Worm (Caenorhabditis elegans) whole organism, late embryonic: Measurements from ENCODE around the gene ttr-35.

Experiments used
- C08G9.2 ChIP-seq: sonication (generic microtip); optimal IDR thresholded peaks from 2 replicates; lab custom pipeline; 2016; ENCODE audit warnings: mild to moderate bottlenecking, missing genetic modification characterization, moderate library complexity, missing compliant biosample characterization
- F13H6.1 ChIP-seq: sonication (generic microtip); optimal IDR thresholded peaks from 2 replicates; lab custom pipeline; 2016; ENCODE audit warnings: missing genetic modification characterization, missing compliant biosample characterization
- K02D7.2 ChIP-seq: sonication (generic microtip); optimal IDR thresholded peaks from 2 replicates; lab custom pipeline; 2017; ENCODE audit warnings: mild to moderate bottlenecking, missing genetic modification characterization, missing compliant biosample characterization
- K09A11.1 ChIP-seq: sonication (generic microtip); optimal IDR thresholded peaks from 2 replicates; lab custom pipeline; 2017; ENCODE audit warnings: antibody characterized with exemption, mild to moderate bottlenecking, missing genetic modification characterization, missing compliant biosample characterization; ENCODE audit not compliant: insufficient read depth
- ama-1 ChIP-seq: fragments of 150-350 bp; optimal IDR thresholded peaks from 2 replicates; lab custom pipeline; 2014
- ceh-14 ChIP-seq: sonication (generic microtip); optimal IDR thresholded peaks from 2 replicates; lab custom pipeline; 2016; ENCODE audit warnings: missing genotype, missing genetic modification characterization, missing compliant biosample characterization
- ceh-19 ChIP-seq: fragments of 200-800 bp; sonication (Bioruptor generic); optimal IDR thresholded peaks from 2 replicates; lab custom pipeline; 2018; ENCODE audit warnings: mild to moderate bottlenecking, missing genetic modification characterization, missing compliant biosample characterization
- ceh-22 ChIP-seq: sonication (generic microtip); optimal IDR thresholded peaks from 2 replicates; lab custom pipeline; 2017; ENCODE audit warnings: missing biosample characterization, missing genetic modification characterization
- ceh-24 ChIP-seq: sonication (generic microtip); optimal IDR thresholded peaks from 2 replicates; lab custom pipeline; 2016; ENCODE audit warnings: mild to moderate bottlenecking, missing genetic modification characterization, missing compliant biosample characterization
- ceh-30 ChIP-seq: fragments of 150-350 bp; optimal IDR thresholded peaks from 2 replicates; lab custom pipeline; 2014; ENCODE audit warnings: missing biosample characterization, missing genetic modification characterization
- ceh-31 ChIP-seq: sonication (generic microtip); optimal IDR thresholded peaks from 2 replicates; lab custom pipeline; 2016; ENCODE audit warnings: missing genetic modification characterization, missing compliant biosample characterization
- ceh-34 ChIP-seq: sonication (generic microtip); optimal IDR thresholded peaks from 2 replicates; lab custom pipeline; 2016; ENCODE audit warnings: mild to moderate bottlenecking, missing genetic modification characterization, missing compliant biosample characterization
- ceh-48 ChIP-seq: sonication (generic microtip); optimal IDR thresholded peaks from 2 replicates; lab custom pipeline; 2016; ENCODE audit warnings: missing genetic modification characterization, inconsistent platforms, missing compliant biosample characterization
- ceh-6 ChIP-seq: fragments of 200-800 bp; sonication (Bioruptor generic); optimal IDR thresholded peaks from 2 replicates; lab custom pipeline; 2018; ENCODE audit warnings: mild to moderate bottlenecking, missing genetic modification characterization, missing compliant biosample characterization
- dve-1 ChIP-seq: sonication (generic microtip); optimal IDR thresholded peaks from 2 replicates; lab custom pipeline; 2017; ENCODE audit warnings: antibody characterized with exemption, mild to moderate bottlenecking, missing genetic modification characterization, missing compliant biosample characterization
- elt-2 ChIP-seq: sonication (generic microtip); optimal IDR thresholded peaks from 2 replicates; lab custom pipeline; 2016; ENCODE audit warnings: missing genetic modification reagents, missing genetic modification characterization, missing compliant biosample characterization
- ets-4 ChIP-seq: sonication (generic microtip); optimal IDR thresholded peaks from 2 replicates; lab custom pipeline; 2016; ENCODE audit warnings: missing genetic modification characterization, missing compliant biosample characterization
- eyg-1 ChIP-seq: sonication (generic microtip); optimal IDR thresholded peaks from 2 replicates; lab custom pipeline; 2016; ENCODE audit warnings: missing genotype, missing genetic modification characterization, missing compliant biosample characterization
- fkh-10 ChIP-seq: fragments of 150-350 bp; optimal IDR thresholded peaks from 2 replicates; lab custom pipeline; 2014; ENCODE audit warnings: missing biosample characterization, missing genetic modification reagents, missing genetic modification characterization
- fkh-6 ChIP-seq: sonication (generic microtip); optimal IDR thresholded peaks from 2 replicates; lab custom pipeline; 2016; ENCODE audit warnings: missing genetic modification characterization, missing compliant biosample characterization
- hlh-15 ChIP-seq: sonication (generic microtip); optimal IDR thresholded peaks from 2 replicates; lab custom pipeline; 2016; ENCODE audit warnings: missing genetic modification characterization, missing compliant biosample characterization
- hlh-30 ChIP-seq: sonication (generic microtip); optimal IDR thresholded peaks from 2 replicates; lab custom pipeline; 2017; ENCODE audit warnings: antibody characterized with exemption, missing genetic modification characterization, missing compliant biosample characterization; ENCODE audit not compliant: insufficient read depth
- hlh-8 ChIP-seq: sonication (generic microtip); optimal IDR thresholded peaks from 2 replicates; lab custom pipeline; 2016; ENCODE audit warnings: missing genotype, missing genetic modification characterization, missing compliant biosample characterization
- lin-11 ChIP-seq: fragments of 200-800 bp; sonication (Bioruptor generic); optimal IDR thresholded peaks from 2 replicates; lab custom pipeline; 2018; ENCODE audit warnings: mild to moderate bottlenecking, missing genetic modification characterization, missing compliant biosample characterization
- nfya-1 ChIP-seq: sonication (generic microtip); optimal IDR thresholded peaks from 2 replicates; lab custom pipeline; 2017; ENCODE audit warnings: missing genetic modification characterization, mild to moderate bottlenecking, missing compliant biosample characterization, antibody characterized with exemption, moderate library complexity
- nhr-11 ChIP-seq: fragments of 150-350 bp; optimal IDR thresholded peaks from 2 replicates; lab custom pipeline; 2014; ENCODE audit warnings: missing biosample characterization, missing genetic modification characterization
- nhr-232 ChIP-seq: sonication (generic microtip); optimal IDR thresholded peaks from 2 replicates; lab custom pipeline; 2016; ENCODE audit warnings: missing genetic modification characterization, missing compliant biosample characterization
- pros-1 ChIP-seq: fragments of 150-350 bp; optimal IDR thresholded peaks from 2 replicates; lab custom pipeline; 2014; ENCODE audit warnings: missing biosample characterization, missing genetic modification reagents, missing genetic modification characterization
- ref-2 ChIP-seq: sonication (generic microtip); optimal IDR thresholded peaks from 2 replicates; lab custom pipeline; 2016; ENCODE audit warnings: missing genetic modification characterization, missing compliant biosample characterization
- rnt-1 ChIP-seq: sonication (generic microtip); optimal IDR thresholded peaks from 2 replicates; lab custom pipeline; 2016; ENCODE audit warnings: missing genetic modification characterization, missing compliant biosample characterization
- sdc-2 ChIP-seq: sonication (generic microtip); optimal IDR thresholded peaks from 2 replicates; lab custom pipeline; 2016; ENCODE audit warnings: missing genotype, missing genetic modification characterization, missing compliant biosample characterization
- sox-2 ChIP-seq: fragments of 200-800 bp; sonication (Bioruptor generic); IDR thresholded peaks from 2 replicates; pipeline ENCODE4 v1.3.6; 2022; ENCODE audit warnings: missing genetic modification reagents, missing genetic modification characterization, missing compliant biosample characterization
- sox-4 ChIP-seq: sonication (generic microtip); optimal IDR thresholded peaks from 2 replicates; lab custom pipeline; 2017; ENCODE audit warnings: mild to moderate bottlenecking, missing genetic modification characterization, inconsistent platforms, missing compliant biosample characterization
- syd-9 ChIP-seq: sonication (generic microtip); optimal IDR thresholded peaks from 2 replicates; lab custom pipeline; 2016; ENCODE audit warnings: mild to moderate bottlenecking, missing genetic modification characterization, moderate library complexity, missing compliant biosample characterization
- tbx-7 ChIP-seq: sonication (generic microtip); optimal IDR thresholded peaks from 2 replicates; lab custom pipeline; 2016; ENCODE audit warnings: missing genotype, missing genetic modification characterization, missing compliant biosample characterization
- unc-42 ChIP-seq: sonication (generic microtip); optimal IDR thresholded peaks from 2 replicates; lab custom pipeline; 2016; ENCODE audit warnings: missing genotype, missing genetic modification characterization, missing compliant biosample characterization
- unc-55 ChIP-seq: sonication (generic microtip); optimal IDR thresholded peaks from 2 replicates; lab custom pipeline; 2017; ENCODE audit warnings: missing biosample characterization, missing genetic modification reagents, missing genetic modification characterization
- ztf-16 ChIP-seq: sonication (generic microtip); optimal IDR thresholded peaks from 2 replicates; lab custom pipeline; 2017; ENCODE audit warnings: missing genetic modification characterization, missing compliant biosample characterization

ttr-35 gene

ce11 chrX:6503148-6503547, 8.9 kb upstream of the ttr-35 start:
- no peak for TF ChIP-seq nhr-232 (tag; lab: Kevin White, UChicago)
- TF ChIP-seq ref-2 (tag; lab: Kevin White, UChicago): no peak
- no peak for TF ChIP-seq tbx-7 (tag; lab: Kevin White, UChicago)
- no peak for TF ChIP-seq lin-11 (tag; lab: Kevin White, UChicago)

ce11 chrX:6505008-6505407, 7.1 kb upstream of the ttr-35 start, which contains the start of gene cdf-1:
Gene cdf-1 (minus strand): TSS chrX:6505143.
- peak; percentile 9 for TF ChIP-seq ceh-19 (GFP tag; lab: Kevin White, UChicago)
- peak; percentile 2 for TF ChIP-seq nfya-1
- no peak for TF ChIP-seq pros-1 (tag; lab: Kevin White, UChicago)
- TF ChIP-seq ztf-16: no peak
- TF ChIP-seq unc-42: peak; percentile 22
- no peak for TF ChIP-seq rnt-1 (tag; lab: Kevin White, UChicago)
- peak; percentile 20 for TF ChIP-seq ceh-48 (tag; lab: Kevin White, UChicago)
- TF ChIP-seq hlh-15 (tag; lab: Kevin White, UChicago): no peak
- no peak for TF ChIP-seq ets-4 (tag; lab: Kevin White, UChicago)
- peak; percentile 31 for TF ChIP-seq ceh-34 (tag; lab: Kevin White, UChicago)
- TF ChIP-seq F13H6.1: no peak
- no peak for TF ChIP-seq C08G9.2 (tag; lab: Kevin White, UChicago)
- TF ChIP-seq ceh-31: peak; percentile 21
- no peak for TF ChIP-seq ceh-6 (GFP tag; lab: Kevin White, UChicago)
- no peak for TF ChIP-seq fkh-6 (tag; lab: Kevin White, UChicago)
- TF ChIP-seq eyg-1: no peak
- TF ChIP-seq ceh-30: no peak
- TF ChIP-seq K02D7.2 (tag; lab: Kevin White, UChicago): no peak
- peak; percentile 37 for TF ChIP-seq ref-2 (tag; lab: Kevin White, UChicago)
- TF ChIP-seq unc-55: no peak
- TF ChIP-seq ceh-22 (tag; lab: Kevin White, UChicago): no peak

ce11 chrX:6505662-6506061, 6.4 kb upstream of the ttr-35 start, which contains the start of gene glr-8:
Gene glr-8 (plus strand): TSS chrX:6505980.
- TF ChIP-seq ceh-24 (tag; lab: Kevin White, UChicago): no peak
- TF ChIP-seq hlh-8 (tag; lab: Kevin White, UChicago): no peak
- TF ChIP-seq nhr-11 (tag; lab: Kevin White, UChicago): no peak

- no peak for TF ChIP-seq nfya-1
- TF ChIP-seq K09A11.1 (tag; lab: Kevin White, UChicago): no peak
- TF ChIP-seq fkh-10 (GFP tag; lab: Kevin White, UChicago): no peak
- no peak for TF ChIP-seq ceh-14 (tag; lab: Kevin White, UChicago)
- no peak for TF ChIP-seq sox-4 (tag; lab: Kevin White, UChicago)
- no peak for TF ChIP-seq ceh-24 (tag; lab: Kevin White, UChicago)
- no peak for TF ChIP-seq syd-9
- no peak for TF ChIP-seq sdc-2
- no peak for TF ChIP-seq dve-1
- no peak for TF ChIP-seq C08G9.2 (tag; lab: Kevin White, UChicago)
- TF ChIP-seq K02D7.2 (tag; lab: Kevin White, UChicago): no peak
These were observed 4.4 kb upstream of the ttr-35 start for ce11 chrX:6507734-6508133.

- TF ChIP-seq fkh-10 (GFP tag; lab: Kevin White, UChicago) (no peak), elt-2 (tag; lab: Kevin White, UChicago) (peak; percentile 60), ceh-48 (tag; lab: Kevin White, UChicago) (no peak), ama-1 (lab: Kevin White, UChicago) (no peak), sox-2 (GFP tag; lab: Robert Waterston, UW) (no peak), ceh-6 (GFP tag; lab: Kevin White, UChicago) (no peak), hlh-30 (tag; lab: Kevin White, UChicago) (no peak)
These were observed 2.3 kb upstream of the ttr-35 start for ce11 chrX:6509813-6510212.
